Comparison of ENCODE assay signal across 1 fruit fly cellular context in genomic region chr3L:19845047-19845906, dm6.
TF ChIP-seq lines count a peak whose summit lies in the region.

Gene Papss (plus strand): TSS chr3L:19845293.

TF ChIP-seq in whole organism, embryonic, 481 proteins besides CTCF, POLR2A, EP300 and RAD21 (continued from another document):
- peak; percentile 27 for TF ChIP-seq CG4328 (GFP tag; optimal IDR thresholded peaks at IDR 0.05; lab: Kevin White, UChicago)
- peak; percentile 67 for TF ChIP-seq trem (tag; optimal IDR thresholded peaks at IDR 0.05; lab: Kevin White, UChicago)
- peak; percentile 70 for TF ChIP-seq Sry-δ (GFP tag; optimal IDR thresholded peaks at IDR 0.05; lab: Kevin White, UChicago)
- no peak for TF ChIP-seq Dip2 (GFP tag; IDR thresholded peaks at IDR 0.05; lab: Robert Waterston, UW)
- peak; percentile 5 for TF ChIP-seq CG15696 (tag; optimal IDR thresholded peaks at IDR 0.05; lab: Kevin White, UChicago)
- TF ChIP-seq HmgZ (tag; optimal IDR thresholded peaks at IDR 0.05; lab: Kevin White, UChicago): peak; percentile 6
- TF ChIP-seq CG8924 (tag; optimal IDR thresholded peaks at IDR 0.05; lab: Kevin White, UChicago): peak; percentile 27
- no peak for TF ChIP-seq CG16863 (GFP tag; optimal IDR thresholded peaks at IDR 0.05; lab: Kevin White, UChicago)
- TF ChIP-seq grau (tag; optimal IDR thresholded peaks at IDR 0.05; lab: Kevin White, UChicago): no peak
- no peak for TF ChIP-seq Ets97D (GFP tag; optimal IDR thresholded peaks at IDR 0.05; lab: Kevin White, UChicago)
- TF ChIP-seq ash1 (GFP tag; optimal IDR thresholded peaks at IDR 0.05; lab: Kevin White, UChicago): peak; percentile 47
- TF ChIP-seq CG7556 (GFP tag; optimal IDR thresholded peaks at IDR 0.05; lab: Kevin White, UChicago): peak; percentile 36
- no peak for TF ChIP-seq CG31388 (GFP tag; optimal IDR thresholded peaks at IDR 0.05; lab: Kevin White, UChicago)
- no peak for TF ChIP-seq en (GFP tag; optimal IDR thresholded peaks at IDR 0.05; lab: Kevin White, UChicago)
- no peak for TF ChIP-seq Ravus (GFP tag; IDR thresholded peaks at IDR 0.05; lab: Robert Waterston, UW)
- peak; percentile 23 for TF ChIP-seq CG2120 (GFP tag; optimal IDR thresholded peaks at IDR 0.05; lab: Kevin White, UChicago)
- TF ChIP-seq Doc2 (GFP tag; IDR thresholded peaks at IDR 0.05; lab: Robert Waterston, UW): no peak
- TF ChIP-seq exex (tag; optimal IDR thresholded peaks at IDR 0.05; lab: Kevin White, UChicago): no peak
- TF ChIP-seq CG15514 (GFP tag; optimal IDR thresholded peaks at IDR 0.05; lab: Kevin White, UChicago): peak; percentile 71
- no peak for TF ChIP-seq gro (GFP tag; optimal IDR thresholded peaks at IDR 0.05; lab: Kevin White, UChicago)
- TF ChIP-seq NFAT (GFP tag; IDR thresholded peaks at IDR 0.05; lab: Robert Waterston, UW): peak; percentile 45; the same call in 1 of the 2 replicates
- TF ChIP-seq Gug (GFP tag; IDR thresholded peaks at IDR 0.05; lab: Robert Waterston, UW): 0 out of 4 replicates have a peak, but pooled peaks have one; percentile 26
- TF ChIP-seq CoRest (tag; optimal IDR thresholded peaks at IDR 0.05; lab: Kevin White, UChicago): no peak
- TF ChIP-seq CG10321 (GFP tag; IDR thresholded peaks at IDR 0.05; lab: Robert Waterston, UW): no peak
- TF ChIP-seq bab2 (GFP tag; optimal IDR thresholded peaks at IDR 0.05; lab: Kevin White, UChicago): no peak
- TF ChIP-seq vnd (GFP tag; IDR thresholded peaks at IDR 0.05; lab: Robert Waterston, UW; ENCODE audit: partially characterized antibody): peak; percentile 69
- TF ChIP-seq Antp (GFP tag; optimal IDR thresholded peaks at IDR 0.05; lab: Kevin White, UChicago): no peak
- peak; percentile 15 for TF ChIP-seq CG4617 (GFP tag; optimal IDR thresholded peaks at IDR 0.05; lab: Kevin White, UChicago; ENCODE audit: borderline replicate concordance)
- no peak for TF ChIP-seq hkb (optimal IDR thresholded peaks at IDR 0.05; lab: Kevin White, UChicago)
- no peak for TF ChIP-seq hkb (GFP tag; IDR thresholded peaks at IDR 0.05; lab: Robert Waterston, UW)
TF ChIP-seq in whole organism, embryonic: peak in this region for 144.
